Fruit fly (Drosophila melanogaster): ENCODE measurements around the gene CG13937.

CG13937 gene

DNA sequence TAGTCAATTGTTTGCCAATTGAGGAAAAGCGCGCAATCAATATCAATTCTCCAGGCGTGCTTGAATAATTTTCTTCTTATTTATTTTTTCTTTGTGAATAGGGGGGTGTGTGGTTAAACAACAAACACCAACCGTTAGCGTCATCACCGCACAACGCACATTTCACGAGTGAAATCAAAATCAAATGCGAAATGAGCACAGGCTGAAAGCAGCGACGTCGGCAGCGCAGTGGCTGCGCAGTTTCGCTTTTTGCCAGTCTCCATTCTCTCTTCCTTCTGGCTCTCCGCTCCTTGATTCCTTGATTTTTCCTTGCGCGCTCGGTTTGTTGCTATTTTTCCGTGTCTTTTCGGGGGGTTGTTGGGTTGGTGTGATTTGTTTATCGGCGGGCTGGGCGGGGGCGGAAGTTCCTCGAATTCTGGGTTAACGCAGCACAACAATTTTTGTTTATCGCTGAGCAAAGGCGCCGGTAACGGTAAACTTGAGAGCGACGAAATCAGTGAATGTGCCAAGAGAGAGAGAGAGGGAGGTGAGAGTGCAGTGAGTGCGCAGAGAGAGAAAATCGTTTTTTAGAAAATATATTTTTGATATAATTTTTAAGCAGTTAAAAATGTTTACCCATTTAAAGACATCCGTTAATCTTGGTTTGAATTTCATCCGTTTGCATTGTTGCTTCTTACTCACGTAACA is at the start of gene CG13937 (continued):
- TF ChIP-seq CG7987 (GFP tag; optimal IDR thresholded peaks at IDR 0.05): no peak
- no peak for TF ChIP-seq Oaz (GFP tag; IDR thresholded peaks at IDR 0.05)
- TF ChIP-seq CG6683 (GFP tag; optimal IDR thresholded peaks at IDR 0.05): no peak
- no peak for TF ChIP-seq dan (GFP tag; IDR thresholded peaks at IDR 0.05)
- TF ChIP-seq Ets97D (GFP tag; optimal IDR thresholded peaks at IDR 0.05): no peak

DNA sequence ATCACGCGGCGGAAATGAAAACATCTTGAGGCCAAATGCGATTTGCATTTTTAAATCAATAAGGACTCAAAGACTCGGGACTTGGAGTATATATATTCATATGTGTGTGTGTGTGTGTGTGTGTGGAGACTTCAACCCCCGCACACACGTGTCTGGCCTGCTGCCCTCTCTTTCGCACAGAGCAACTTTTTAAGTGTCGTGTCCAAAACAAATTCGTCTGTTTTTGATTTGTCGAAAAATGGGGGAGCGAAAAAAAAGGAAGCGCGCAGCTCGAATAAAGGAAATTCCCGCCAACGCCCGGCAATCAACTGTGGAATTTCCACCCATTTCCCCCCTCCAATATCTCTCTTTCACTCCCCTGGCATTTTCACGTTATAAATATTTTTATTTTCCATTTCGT is 46.1 kb upstream of the CG13937 start:
- TF ChIP-seq sd (tag; optimal IDR thresholded peaks at IDR 0.05) (peak; percentile 41), CG31441 (GFP tag; IDR thresholded peaks at IDR 0.05) (no peak), gro (GFP tag; optimal IDR thresholded peaks at IDR 0.05) (no peak), nerfin-1 (tag; optimal IDR thresholded peaks at IDR 0.05) (peak; percentile 35), Nf-YC (tag; optimal IDR thresholded peaks at IDR 0.05) (peak; percentile 85), Hey (tag; optimal IDR thresholded peaks at IDR 0.05) (peak; percentile 15), CG1529 (GFP tag; optimal IDR thresholded peaks at IDR 0.05) (no peak), Poxn (GFP tag; IDR thresholded peaks at IDR 0.05) (no peak), HLH4C (GFP tag; IDR thresholded peaks at IDR 0.05; ENCODE audit: partially characterized antibody) (no peak), CG10462 (GFP tag; optimal IDR thresholded peaks at IDR 0.05) (no peak), CG15601 (tag; optimal IDR thresholded peaks at IDR 0.05) (no peak), CG18011 (GFP tag; optimal IDR thresholded peaks at IDR 0.05) (no peak), cwo (GFP tag; optimal IDR thresholded peaks at IDR 0.05) (no peak), Nf-YB (GFP tag; optimal IDR thresholded peaks at IDR 0.05) (peak; percentile 85), emc (GFP tag; optimal IDR thresholded peaks at IDR 0.05) (no peak), NC2α (GFP tag; optimal IDR thresholded peaks at IDR 0.05) (no peak), cg (GFP tag; optimal IDR thresholded peaks at IDR 0.05) (peak; percentile 16), CG17612 (GFP tag; IDR thresholded peaks at IDR 0.05) (no peak), seq (GFP tag; IDR thresholded peaks at IDR 0.05) (peak; percentile 55), lov (optimal IDR thresholded peaks at IDR 0.05) (no peak), lov (GFP tag; IDR thresholded peaks at IDR 0.05) (no peak), CG11560 (tag; IDR thresholded peaks at IDR 0.05) (no peak), crol (GFP tag; IDR thresholded peaks at IDR 0.05) (0 out of 2 replicates have a peak, but pooled peaks have one; percentile 9)

DNA sequence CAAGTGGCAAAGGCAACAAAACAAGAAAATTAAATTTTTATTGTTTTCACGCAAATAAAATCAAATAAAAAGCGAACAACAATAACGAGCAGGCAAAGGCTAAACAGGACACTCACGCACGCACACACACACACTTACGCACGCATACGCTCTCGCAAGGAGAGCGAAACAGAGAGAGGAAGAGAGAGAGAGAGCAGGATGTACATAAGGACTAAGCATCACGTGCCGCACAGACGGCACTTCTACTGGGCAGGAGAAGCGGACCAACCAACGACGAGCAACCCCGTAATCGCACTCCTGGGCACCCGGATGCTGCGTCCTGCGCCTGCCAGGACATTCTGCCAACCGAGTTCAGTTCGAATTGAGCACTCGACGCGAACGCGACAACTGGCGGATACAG is 38.1 kb upstream of the CG13937 start, which contains the start of gene Dbx:
TSS of gene Dbx (plus strand) at position 365 of the 400 bp plus-strand sequence.
- TF ChIP-seq Meics (GFP tag; optimal IDR thresholded peaks at IDR 0.05) (no peak), Jarid2 (GFP tag; optimal IDR thresholded peaks at IDR 0.05) (peak; percentile 51), CG1832 (GFP tag; optimal IDR thresholded peaks at IDR 0.05) (peak; percentile 69), Trl (optimal IDR thresholded peaks at IDR 0.05) (peak; percentile 64 to 73), Trl (GFP tag; optimal IDR thresholded peaks at IDR 0.05) (no peak), CG10321 (GFP tag; IDR thresholded peaks at IDR 0.05) (0 out of 2 replicates have a peak, but pooled peaks have one; percentile 23), cg (GFP tag; optimal IDR thresholded peaks at IDR 0.05) (peak; percentile 63), seq (GFP tag; IDR thresholded peaks at IDR 0.05) (peak; percentile 67; the same call in 1 of the 2 replicates), yki (optimal IDR thresholded peaks at IDR 0.05) (peak; percentile 39), CG8478 (optimal IDR thresholded peaks at IDR 0.05) (peak; percentile 29), Nf-YA (GFP tag; IDR thresholded peaks at IDR 0.05) (peak; percentile 69), CG10565 (GFP tag; optimal IDR thresholded peaks at IDR 0.05) (no peak), ewg (GFP tag; optimal IDR thresholded peaks at IDR 0.05) (peak; percentile 17), Nf-YC (tag; optimal IDR thresholded peaks at IDR 0.05) (peak; percentile 94), Nf-YB (GFP tag; optimal IDR thresholded peaks at IDR 0.05) (peak; percentile 97), Elba2 (GFP tag; optimal IDR thresholded peaks at IDR 0.05) (no peak)

All from whole organism, embryonic.